Worm (Caenorhabditis elegans): ENCODE measurements around the gene npr-7.

npr-7 gene

ce11 chrX:9295471-9295870 lies 23.5 kb downstream of the npr-7 start:
- TF ChIP-seq ztf-23 (GFP tag; IDR thresholded peaks at IDR 0.05) (no peak), cog-1 (tag; optimal IDR thresholded peaks at IDR 0.05) (no peak), tab-1 (GFP tag; IDR thresholded peaks at IDR 0.05) (no peak), ztf-29 (GFP tag; IDR thresholded peaks at IDR 0.05) (no peak), T22C8.4 (GFP tag; IDR thresholded peaks at IDR 0.05) (no peak), ref-1 (GFP tag; conservative IDR thresholded peaks at IDR 0.05) (no peak), flt-1 (GFP tag; IDR thresholded peaks at IDR 0.05) (no peak), klf-2 (GFP tag; conservative IDR thresholded peaks at IDR 0.05) (no peak), med-1 (GFP tag; optimal IDR thresholded peaks at IDR 0.05; ENCODE audit: insufficient read depth) (no peak)

ce11 chrX:9291345-9291744 lies 27.6 kb downstream of the npr-7 start, which contains the start of gene B0416.3:
Gene B0416.3, plus strand, starts transcription at chrX:9291645.
- TF ChIP-seq ztf-23 (GFP tag; IDR thresholded peaks at IDR 0.05), result no peak
- no peak for TF ChIP-seq T22C8.4 (GFP tag; IDR thresholded peaks at IDR 0.05)
- no peak for TF ChIP-seq med-1 (GFP tag; optimal IDR thresholded peaks at IDR 0.05; ENCODE audit: insufficient read depth)
- TF ChIP-seq ref-1 (GFP tag; conservative IDR thresholded peaks at IDR 0.05), result no peak
- no peak for TF ChIP-seq flt-1 (GFP tag; IDR thresholded peaks at IDR 0.05)
- TF ChIP-seq klf-2 (GFP tag; conservative IDR thresholded peaks at IDR 0.05), result no peak
- TF ChIP-seq cog-1 (tag; optimal IDR thresholded peaks at IDR 0.05), result no peak
- no peak for TF ChIP-seq ztf-29 (GFP tag; IDR thresholded peaks at IDR 0.05)
- no peak for TF ChIP-seq tab-1 (GFP tag; IDR thresholded peaks at IDR 0.05)

ce11 chrX:9283026-9283425 lies 36.0 kb downstream of the npr-7 start, which contains the start of gene B0416.11:
Gene B0416.11, minus strand, starts transcription at chrX:9283126.
- TF ChIP-seq ztf-23 (GFP tag; IDR thresholded peaks at IDR 0.05), result no peak
- no peak for TF ChIP-seq cog-1 (tag; optimal IDR thresholded peaks at IDR 0.05)
- no peak for TF ChIP-seq ref-1 (GFP tag; conservative IDR thresholded peaks at IDR 0.05)
- TF ChIP-seq ztf-29 (GFP tag; IDR thresholded peaks at IDR 0.05), result no peak
- TF ChIP-seq flt-1 (GFP tag; IDR thresholded peaks at IDR 0.05), result no peak
- no peak for TF ChIP-seq klf-2 (GFP tag; conservative IDR thresholded peaks at IDR 0.05)
- TF ChIP-seq tab-1 (GFP tag; IDR thresholded peaks at IDR 0.05), result no peak
- no peak for TF ChIP-seq T22C8.4 (GFP tag; IDR thresholded peaks at IDR 0.05)
- no peak for TF ChIP-seq med-1 (GFP tag; optimal IDR thresholded peaks at IDR 0.05; ENCODE audit: insufficient read depth)

ce11 chrX:9278653-9279052 lies 40.3 kb downstream of the npr-7 start, which contains the start of gene B0416.4:
Gene B0416.4, plus strand, starts transcription at chrX:9278953.
- TF ChIP-seq tab-1 (GFP tag; IDR thresholded peaks at IDR 0.05) (no peak), T22C8.4 (GFP tag; IDR thresholded peaks at IDR 0.05) (no peak), flt-1 (GFP tag; IDR thresholded peaks at IDR 0.05) (no peak), cog-1 (tag; optimal IDR thresholded peaks at IDR 0.05) (no peak), klf-2 (GFP tag; conservative IDR thresholded peaks at IDR 0.05) (no peak), ztf-29 (GFP tag; IDR thresholded peaks at IDR 0.05) (no peak), ref-1 (GFP tag; conservative IDR thresholded peaks at IDR 0.05) (no peak), ztf-23 (GFP tag; IDR thresholded peaks at IDR 0.05) (no peak), med-1 (GFP tag; optimal IDR thresholded peaks at IDR 0.05; ENCODE audit: insufficient read depth) (no peak)

- TF ChIP-seq ztf-23 (GFP tag; IDR thresholded peaks at IDR 0.05), result no peak
- no peak for TF ChIP-seq tab-1 (GFP tag; IDR thresholded peaks at IDR 0.05)
- TF ChIP-seq ztf-29 (GFP tag; IDR thresholded peaks at IDR 0.05), result no peak
- TF ChIP-seq ref-1 (GFP tag; conservative IDR thresholded peaks at IDR 0.05), result no peak
- no peak for TF ChIP-seq med-1 (GFP tag; optimal IDR thresholded peaks at IDR 0.05; ENCODE audit: insufficient read depth)
Observed at ce11 chrX:9274574-9274973, 44.4 kb downstream of the npr-7 start, which contains the start of gene B0416.10. Gene B0416.10, minus strand, starts transcription at chrX:9274674.

- TF ChIP-seq tab-1 (GFP tag; IDR thresholded peaks at IDR 0.05) (no peak), ref-1 (GFP tag; conservative IDR thresholded peaks at IDR 0.05) (no peak), T22C8.4 (GFP tag; IDR thresholded peaks at IDR 0.05) (no peak), ztf-29 (GFP tag; IDR thresholded peaks at IDR 0.05) (no peak), flt-1 (GFP tag; IDR thresholded peaks at IDR 0.05) (no peak), klf-2 (GFP tag; conservative IDR thresholded peaks at IDR 0.05) (no peak), med-1 (GFP tag; optimal IDR thresholded peaks at IDR 0.05; ENCODE audit: insufficient read depth) (no peak), cog-1 (tag; optimal IDR thresholded peaks at IDR 0.05) (no peak), ztf-23 (GFP tag; IDR thresholded peaks at IDR 0.05) (no peak)
Observed at ce11 chrX:9271886-9272285, 47.1 kb downstream of the npr-7 start.

ce11 chrX:9270753-9271152 lies 48.2 kb downstream of the npr-7 start, which contains the start of gene B0416.5:
Gene B0416.5, minus strand, starts transcription at chrX:9270853.
- TF ChIP-seq ztf-29 (GFP tag; IDR thresholded peaks at IDR 0.05), result no peak
- TF ChIP-seq tab-1 (GFP tag; IDR thresholded peaks at IDR 0.05), result no peak
- TF ChIP-seq klf-2 (GFP tag; conservative IDR thresholded peaks at IDR 0.05), result no peak
- no peak for TF ChIP-seq ztf-23 (GFP tag; IDR thresholded peaks at IDR 0.05)

ce11 chrX:9268373-9268772 lies 50.6 kb downstream of the npr-7 start:
- TF ChIP-seq flt-1 (GFP tag; IDR thresholded peaks at IDR 0.05) (no peak), tab-1 (GFP tag; IDR thresholded peaks at IDR 0.05) (no peak), T22C8.4 (GFP tag; IDR thresholded peaks at IDR 0.05) (no peak), ztf-23 (GFP tag; IDR thresholded peaks at IDR 0.05) (no peak), cog-1 (tag; optimal IDR thresholded peaks at IDR 0.05) (no peak), ztf-29 (GFP tag; IDR thresholded peaks at IDR 0.05) (no peak), ref-1 (GFP tag; conservative IDR thresholded peaks at IDR 0.05) (no peak)

ce11 chrX:9266512-9266911 lies 52.5 kb downstream of the npr-7 start:
- TF ChIP-seq med-1 (GFP tag; optimal IDR thresholded peaks at IDR 0.05; ENCODE audit: insufficient read depth), result no peak
- TF ChIP-seq ref-1 (GFP tag; conservative IDR thresholded peaks at IDR 0.05), result no peak
- no peak for TF ChIP-seq ztf-29 (GFP tag; IDR thresholded peaks at IDR 0.05)
- no peak for TF ChIP-seq T22C8.4 (GFP tag; IDR thresholded peaks at IDR 0.05)
- TF ChIP-seq tab-1 (GFP tag; IDR thresholded peaks at IDR 0.05), result no peak
- no peak for TF ChIP-seq cog-1 (tag; optimal IDR thresholded peaks at IDR 0.05)
- TF ChIP-seq flt-1 (GFP tag; IDR thresholded peaks at IDR 0.05), result no peak
- TF ChIP-seq ztf-23 (GFP tag; IDR thresholded peaks at IDR 0.05), result no peak
- TF ChIP-seq klf-2 (GFP tag; conservative IDR thresholded peaks at IDR 0.05), result no peak
